Worm (Caenorhabditis elegans) whole organism, midembryonic: ENCODE results near the gene let-754.

Experiments used
- T22C8.4 ChIP-seq: fragments of 200-800 bp; sonication (Bioruptor generic); IDR thresholded peaks from 2 replicates; pipeline ENCODE4 v1.3.6; 2022; ENCODE audit warnings: missing genetic modification characterization, missing compliant biosample characterization
- cog-1 ChIP-seq: sonication (generic microtip); optimal IDR thresholded peaks from 2 replicates; lab custom pipeline; 2016; ENCODE audit warnings: missing genetic modification characterization, missing compliant biosample characterization
- flt-1 ChIP-seq: fragments of 200-800 bp; sonication (Bioruptor generic); IDR thresholded peaks from 2 replicates; pipeline ENCODE4 v1.3.6; 2022; ENCODE audit warnings: missing genetic modification characterization, missing compliant biosample characterization
- klf-2 ChIP-seq: fragments of 200-800 bp; sonication (Bioruptor generic); conservative IDR thresholded peaks from 2 replicates; pipeline ENCODE4 v1.3.6; 2022; ENCODE audit warnings: missing genetic modification reagents, missing genetic modification characterization, missing compliant biosample characterization
- med-1 ChIP-seq: sonication (generic microtip); optimal IDR thresholded peaks from 2 replicates; lab custom pipeline; 2017; ENCODE audit warnings: missing genetic modification characterization, mild to moderate bottlenecking, missing compliant biosample characterization, antibody characterized with exemption, missing genetic modification reagents; ENCODE audit not compliant: insufficient read depth
- ref-1 ChIP-seq: fragments of 200-800 bp; sonication (Bioruptor generic); conservative IDR thresholded peaks from 2 replicates; pipeline ENCODE4 v1.3.6; 2022; ENCODE audit warnings: missing genetic modification reagents, missing genetic modification characterization, missing compliant biosample characterization
- tab-1 ChIP-seq: fragments of 200-800 bp; sonication (Bioruptor generic); IDR thresholded peaks from 2 replicates; pipeline ENCODE4 v1.3.6; 2022; ENCODE audit warnings: missing genetic modification characterization, missing compliant biosample characterization
- ztf-23 ChIP-seq: fragments of 200-800 bp; sonication (Bioruptor generic); IDR thresholded peaks from 2 replicates; pipeline ENCODE4 v1.3.6; 2022; ENCODE audit warnings: missing genetic modification reagents, missing genetic modification characterization, missing compliant biosample characterization
- ztf-29 ChIP-seq: fragments of 200-800 bp; sonication (Bioruptor generic); IDR thresholded peaks from 2 replicates; pipeline ENCODE4 v1.3.6; 2022; ENCODE audit warnings: missing genetic modification reagents, missing genetic modification characterization, missing compliant biosample characterization

Gene let-754

DNA sequence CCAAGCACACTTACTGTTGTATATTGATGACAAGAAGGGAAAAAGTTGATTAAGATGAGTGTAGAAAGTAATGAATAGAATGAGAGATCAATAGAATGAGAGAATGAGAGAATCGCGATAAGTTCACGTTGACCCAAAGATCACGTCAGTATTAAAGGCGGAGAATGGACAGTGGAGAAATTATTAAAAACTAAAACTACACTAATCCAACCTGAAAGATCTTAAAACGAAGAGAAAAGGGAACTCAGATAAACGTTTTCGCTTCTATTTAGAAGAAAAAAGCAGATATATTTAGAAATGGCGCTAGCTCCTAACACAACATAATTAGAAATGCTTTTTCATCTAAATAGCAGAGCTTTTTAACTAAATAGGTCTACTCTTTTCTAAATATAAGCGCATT, at the start of gene let-754:
Gene let-754 (minus strand): TSS at position 101 of the 400 bp plus-strand sequence.
- TF ChIP-seq klf-2 (no peak), ztf-23 (GFP tag; lab: Robert Waterston, UW) (no peak), cog-1 (no peak), flt-1 (GFP tag; lab: Robert Waterston, UW) (no peak), med-1 (GFP tag; lab: Kevin White, UChicago) (no peak), ztf-29 (GFP tag; lab: Robert Waterston, UW) (no peak), tab-1 (no peak)

DNA sequence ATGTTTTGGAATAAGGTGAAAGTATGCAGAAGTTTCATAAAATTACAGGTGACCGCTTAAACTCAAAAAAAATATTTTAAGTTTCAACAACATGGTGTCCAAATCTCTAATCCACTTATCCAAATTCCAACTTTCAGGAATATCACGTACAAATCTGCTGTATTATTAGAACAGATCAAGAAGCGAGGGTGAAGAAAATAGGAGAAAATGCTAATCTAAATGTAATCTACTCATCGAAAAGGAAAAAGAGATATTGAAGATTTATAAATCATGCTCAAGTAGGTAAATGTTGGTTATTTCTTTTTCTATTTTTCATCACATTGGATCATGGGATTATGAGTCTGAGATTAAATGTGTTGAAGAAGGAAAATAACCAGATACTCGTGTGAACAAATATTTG, 48.4 kb upstream of the let-754 start:
- no peak for TF ChIP-seq tab-1
- no peak for TF ChIP-seq T22C8.4
- no peak for TF ChIP-seq ztf-29 (GFP tag; lab: Robert Waterston, UW)
- no peak for TF ChIP-seq klf-2
- TF ChIP-seq flt-1 (GFP tag; lab: Robert Waterston, UW): no peak
- no peak for TF ChIP-seq med-1 (GFP tag; lab: Kevin White, UChicago)
- no peak for TF ChIP-seq ztf-23 (GFP tag; lab: Robert Waterston, UW)
- TF ChIP-seq ref-1: no peak
- TF ChIP-seq cog-1: no peak

DNA sequence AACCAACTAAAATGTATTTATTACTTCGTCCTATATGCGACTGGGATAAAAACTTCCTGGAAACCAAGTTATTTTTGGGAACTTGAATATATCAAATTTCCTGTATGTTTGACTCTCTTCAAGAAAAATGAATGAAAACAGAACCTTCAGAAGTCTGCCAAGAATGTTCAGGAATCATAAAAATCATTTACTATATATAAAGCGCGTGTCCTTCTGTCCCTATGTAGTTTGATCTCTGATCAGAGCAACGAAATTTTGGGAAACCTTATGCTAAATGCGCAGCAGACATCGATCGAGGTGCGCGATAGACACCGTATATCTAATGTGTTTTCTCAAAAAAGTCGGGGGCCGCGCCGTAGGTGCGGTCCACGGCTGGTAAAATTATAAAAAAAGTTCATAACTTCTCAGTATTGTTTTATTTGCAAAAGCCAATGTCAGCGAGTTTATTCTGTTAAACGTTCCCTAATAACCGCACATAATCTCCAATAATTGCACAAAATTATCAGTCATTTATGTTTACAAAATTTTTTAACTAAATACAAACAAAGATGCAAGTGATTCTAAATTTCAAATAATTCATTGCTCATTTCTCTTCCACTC, 44.4 kb upstream of the let-754 start:
- TF ChIP-seq T22C8.4 (no peak), cog-1 (no peak), tab-1 (no peak), ref-1 (no peak), ztf-29 (GFP tag; lab: Robert Waterston, UW) (no peak), klf-2 (no peak), med-1 (GFP tag; lab: Kevin White, UChicago) (no peak), flt-1 (GFP tag; lab: Robert Waterston, UW) (no peak), ztf-23 (GFP tag; lab: Robert Waterston, UW) (no peak)

DNA sequence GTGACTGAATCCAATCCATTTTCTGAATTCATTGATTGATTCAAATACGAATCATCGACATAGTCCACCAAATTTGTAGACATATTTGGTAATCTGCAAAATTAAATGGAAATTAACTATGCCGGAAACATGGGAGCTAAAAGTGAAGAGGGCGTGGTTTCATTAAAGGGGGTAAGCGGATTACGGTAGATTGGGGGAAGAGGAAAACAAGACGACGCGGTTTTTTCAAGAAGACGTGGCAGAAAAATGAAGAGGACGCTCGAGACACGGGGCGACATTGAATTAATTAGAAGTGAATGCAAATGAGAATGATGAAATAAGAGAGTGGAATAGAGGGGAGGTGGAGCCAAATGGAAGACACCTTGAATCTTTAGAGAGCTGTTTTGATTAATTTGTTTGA, 43.2 kb upstream of the let-754 start, which contains the start of gene npr-17:
Gene npr-17 (minus strand): TSS at position 101 of the 400 bp plus-strand sequence.
- TF ChIP-seq med-1 (GFP tag; lab: Kevin White, UChicago) (no peak), cog-1 (no peak), tab-1 (no peak), ref-1 (no peak), flt-1 (GFP tag; lab: Robert Waterston, UW) (no peak), ztf-23 (GFP tag; lab: Robert Waterston, UW) (no peak), T22C8.4 (no peak), ztf-29 (GFP tag; lab: Robert Waterston, UW) (no peak)

DNA sequence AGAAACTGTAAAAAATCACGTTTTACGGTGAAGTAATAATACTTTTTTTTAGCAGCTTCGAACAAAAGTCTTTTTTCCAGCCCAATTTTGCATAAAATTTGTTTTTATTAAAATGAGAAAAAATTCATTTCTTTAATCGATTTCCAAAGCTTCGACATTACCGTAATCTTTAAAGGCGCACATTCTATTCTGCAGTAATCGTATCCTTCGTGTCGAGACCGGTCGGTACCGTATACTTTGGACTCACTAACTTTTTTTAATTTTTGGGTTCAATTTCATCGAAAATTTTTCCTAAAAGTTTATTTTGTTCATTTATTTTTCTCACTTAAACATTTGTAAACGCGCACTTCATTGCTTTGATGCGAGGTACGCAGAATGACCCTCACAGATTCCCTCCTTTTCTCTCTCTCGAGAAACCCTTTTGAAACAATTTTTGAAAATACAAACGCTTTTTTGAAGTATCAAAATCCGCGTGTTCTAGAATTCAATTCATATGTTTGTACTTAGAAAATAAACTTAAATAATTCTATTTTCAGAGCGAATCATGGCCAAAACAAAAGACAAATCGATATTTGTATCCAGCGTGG, 33.6 kb upstream of the let-754 start, which contains the start of gene hrpk-2:
Gene hrpk-2 (plus strand): TSS at position 537 of the 587 bp plus-strand sequence.
- TF ChIP-seq ztf-29 (GFP tag; lab: Robert Waterston, UW) (no peak), klf-2 (no peak), ztf-23 (GFP tag; lab: Robert Waterston, UW) (no peak), med-1 (GFP tag; lab: Kevin White, UChicago) (no peak), tab-1 (no peak)

DNA sequence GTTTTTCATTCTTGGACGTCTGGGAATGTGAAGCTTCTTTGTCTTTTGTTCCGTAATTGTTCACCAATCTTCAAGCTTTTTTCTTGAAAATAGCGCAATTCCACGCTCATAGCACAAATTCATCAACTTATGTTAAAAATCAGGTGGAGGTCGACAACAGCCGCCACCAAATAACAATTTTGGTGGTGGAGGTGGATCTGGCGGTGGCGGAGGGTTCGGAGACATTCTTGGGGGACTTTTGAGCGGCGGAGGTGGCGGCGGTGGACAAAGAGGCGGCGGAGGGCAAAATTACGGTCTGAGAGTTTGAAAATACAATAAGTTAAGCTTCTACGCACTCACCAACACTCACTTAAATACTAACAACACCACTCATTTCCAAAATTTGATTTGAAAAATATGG, 28.8 kb upstream of the let-754 start:
- TF ChIP-seq cog-1 (no peak), med-1 (GFP tag; lab: Kevin White, UChicago) (no peak), flt-1 (GFP tag; lab: Robert Waterston, UW) (no peak), klf-2 (no peak), T22C8.4 (no peak), ref-1 (no peak), ztf-23 (GFP tag; lab: Robert Waterston, UW) (no peak), ztf-29 (GFP tag; lab: Robert Waterston, UW) (no peak)

DNA sequence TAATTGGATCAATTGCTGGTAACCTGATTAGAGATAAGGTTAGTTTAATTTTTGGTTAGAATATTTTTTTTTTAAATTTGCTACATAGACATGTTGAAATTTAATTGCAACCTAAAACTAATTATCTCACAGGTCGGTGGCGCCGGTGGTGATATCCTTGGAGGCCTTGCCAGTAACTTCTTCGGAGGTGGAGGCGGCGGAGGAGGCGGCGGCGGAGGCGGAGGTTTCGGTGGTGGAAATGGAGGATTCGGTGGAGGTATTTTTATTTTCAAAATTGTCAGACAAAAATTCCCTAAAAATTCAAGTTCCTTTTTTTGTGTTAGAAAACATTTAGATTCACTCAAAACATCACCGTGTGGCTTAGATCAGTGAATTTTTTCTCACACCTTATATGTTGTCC, 28.1 kb upstream of the let-754 start:
- TF ChIP-seq ztf-29 (GFP tag; lab: Robert Waterston, UW) (no peak), T22C8.4 (no peak), tab-1 (no peak), flt-1 (GFP tag; lab: Robert Waterston, UW) (no peak), ref-1 (no peak), med-1 (GFP tag; lab: Kevin White, UChicago) (no peak), cog-1 (no peak), klf-2 (no peak), ztf-23 (GFP tag; lab: Robert Waterston, UW) (no peak)

DNA sequence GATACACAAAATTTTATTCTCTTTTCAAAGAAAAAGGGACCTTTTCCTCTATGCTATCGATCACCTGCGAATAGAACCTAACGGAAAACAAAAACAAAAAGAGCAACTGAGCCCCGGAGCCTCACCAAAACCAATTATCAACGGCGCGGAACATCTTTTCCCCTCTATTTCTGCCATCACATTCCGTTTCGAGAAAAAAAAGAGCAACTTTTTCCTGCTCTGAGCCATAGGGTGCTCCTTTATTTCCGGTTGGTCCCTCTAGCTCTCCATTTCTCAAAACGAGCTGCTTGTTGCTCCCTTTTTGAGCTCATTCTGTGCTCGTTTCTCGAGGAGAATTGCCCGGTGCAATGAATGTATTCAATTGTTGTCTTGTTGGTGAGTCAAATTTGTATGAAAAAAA, 26.6 kb upstream of the let-754 start, which contains the start of gene clp-1:
Gene clp-1 (plus strand): TSS at position 301 of the 400 bp plus-strand sequence.
- TF ChIP-seq ztf-23 (GFP tag; lab: Robert Waterston, UW): no peak
- TF ChIP-seq med-1 (GFP tag; lab: Kevin White, UChicago): no peak
- TF ChIP-seq tab-1: no peak
- TF ChIP-seq T22C8.4: no peak
- no peak for TF ChIP-seq ztf-29 (GFP tag; lab: Robert Waterston, UW)
- TF ChIP-seq flt-1 (GFP tag; lab: Robert Waterston, UW): no peak
- TF ChIP-seq klf-2: no peak
- TF ChIP-seq cog-1: no peak
- no peak for TF ChIP-seq ref-1

DNA sequence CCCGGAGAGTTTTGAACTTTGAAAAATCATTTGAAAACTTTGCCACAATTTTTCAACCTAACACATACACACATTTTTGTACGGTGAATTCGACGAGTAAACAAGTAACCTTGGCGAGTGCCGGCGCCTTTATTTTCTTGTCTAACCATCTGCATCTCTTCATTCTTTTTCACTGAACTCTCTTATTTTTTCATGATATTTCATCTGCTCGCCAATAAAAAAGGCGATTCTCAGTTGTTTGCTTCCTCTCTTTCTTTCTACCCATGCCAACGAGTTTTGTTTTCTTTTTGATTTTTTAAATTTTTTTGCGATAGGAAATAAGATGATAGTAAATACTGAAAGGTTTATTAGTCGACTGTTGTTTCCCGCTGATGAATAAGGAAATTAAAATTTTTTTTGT, 25.6 kb upstream of the let-754 start:
- TF ChIP-seq klf-2: no peak
- no peak for TF ChIP-seq T22C8.4
- TF ChIP-seq ref-1: no peak
- TF ChIP-seq cog-1: no peak
- no peak for TF ChIP-seq med-1 (GFP tag; lab: Kevin White, UChicago)
- no peak for TF ChIP-seq ztf-23 (GFP tag; lab: Robert Waterston, UW)
- TF ChIP-seq flt-1 (GFP tag; lab: Robert Waterston, UW): no peak
- no peak for TF ChIP-seq ztf-29 (GFP tag; lab: Robert Waterston, UW)
- no peak for TF ChIP-seq tab-1

DNA sequence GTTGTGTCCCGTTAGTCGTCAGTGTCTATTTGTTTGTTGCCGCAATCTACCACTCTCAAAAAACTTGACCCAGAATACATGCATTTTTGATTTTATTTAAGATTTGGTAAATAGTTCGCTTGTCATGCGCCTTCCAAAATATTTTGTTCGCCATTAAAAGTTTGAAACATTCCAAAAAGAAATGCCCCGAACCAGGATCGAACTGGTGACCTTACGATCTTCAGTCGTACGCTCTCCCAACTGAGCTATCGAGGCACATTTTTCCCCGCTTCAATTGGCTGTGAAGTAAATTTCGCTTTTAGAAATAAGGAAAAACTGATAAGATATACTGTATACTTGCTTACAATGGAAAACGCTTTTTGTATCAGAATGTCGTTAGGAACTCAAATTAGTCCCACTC, 25.2 kb upstream of the let-754 start:
- TF ChIP-seq flt-1 (GFP tag; lab: Robert Waterston, UW): no peak
- TF ChIP-seq klf-2: no peak
- no peak for TF ChIP-seq cog-1
- no peak for TF ChIP-seq tab-1
- TF ChIP-seq ztf-23 (GFP tag; lab: Robert Waterston, UW): no peak
- no peak for TF ChIP-seq ref-1
- TF ChIP-seq T22C8.4: no peak
- no peak for TF ChIP-seq med-1 (GFP tag; lab: Kevin White, UChicago)
- no peak for TF ChIP-seq ztf-29 (GFP tag; lab: Robert Waterston, UW)
